Worm (Caenorhabditis elegans) whole organism, L2 larva: Measurements from ENCODE around the gene acr-21.

ENCODE experiments used
- C34F6.9 ChIP-seq: fragments of 150-350 bp; optimal IDR thresholded peaks from 2 replicates; lab custom pipeline; 2014; ENCODE audit warnings: missing biosample characterization, missing genetic modification characterization
- F13H6.1 ChIP-seq: sonication (generic microtip); optimal IDR thresholded peaks from 2 replicates; lab custom pipeline; 2016; ENCODE audit warnings: missing genetic modification characterization, missing compliant biosample characterization
- aly-2 ChIP-seq: fragments of 150-350 bp; optimal IDR thresholded peaks from 2 replicates; lab custom pipeline; 2014; ENCODE audit warnings: missing biosample characterization, missing genetic modification characterization
- ama-1 ChIP-seq: fragments of 150-350 bp; optimal IDR thresholded peaks from 2 replicates; lab custom pipeline; 2018; ENCODE audit warnings: inconsistent platforms
- ceh-82 ChIP-seq: fragments of 150-350 bp; optimal IDR thresholded peaks from 2 replicates; lab custom pipeline; 2014; ENCODE audit warnings: missing biosample characterization, missing genetic modification characterization
- lsy-2 ChIP-seq, 2 experiments: fragments of 150-350 bp in 1 of 2; sonication (generic microtip) in 1 of 2; optimal IDR thresholded peaks; 2 replicates each; lab custom pipeline; 2014 to 2017; ENCODE audit warnings: missing biosample characterization in 2 of 2, missing genetic modification characterization in 2 of 2
- mab-5 ChIP-seq: fragments of 150-350 bp; optimal IDR thresholded peaks from 2 replicates; lab custom pipeline; 2014; ENCODE audit warnings: missing biosample characterization, missing genetic modification characterization
- nhr-11 ChIP-seq: fragments of 150-350 bp; optimal IDR thresholded peaks from 2 replicates; lab custom pipeline; 2014; ENCODE audit warnings: missing biosample characterization, missing genetic modification characterization
- nhr-12 ChIP-seq: fragments of 150-350 bp; optimal IDR thresholded peaks from 2 replicates; lab custom pipeline; 2014; ENCODE audit warnings: missing biosample characterization, missing genetic modification characterization
- nhr-23 ChIP-seq: fragments of 150-350 bp; optimal IDR thresholded peaks from 2 replicates; lab custom pipeline; 2014; ENCODE audit warnings: missing biosample characterization, missing genetic modification reagents, missing genetic modification characterization
- unc-62 ChIP-seq: fragments of 150-350 bp; optimal IDR thresholded peaks from 2 replicates; lab custom pipeline; 2014; ENCODE audit warnings: missing biosample characterization, missing genetic modification reagents, missing genetic modification characterization
- zag-1 ChIP-seq: fragments of 150-350 bp; optimal IDR thresholded peaks from 2 replicates; lab custom pipeline; 2014; ENCODE audit warnings: missing biosample characterization, missing genetic modification characterization
- ztf-11 ChIP-seq: sonication (generic microtip); optimal IDR thresholded peaks from 2 replicates; lab custom pipeline; 2017; ENCODE audit warnings: missing biosample characterization, missing genetic modification characterization

DNA sequence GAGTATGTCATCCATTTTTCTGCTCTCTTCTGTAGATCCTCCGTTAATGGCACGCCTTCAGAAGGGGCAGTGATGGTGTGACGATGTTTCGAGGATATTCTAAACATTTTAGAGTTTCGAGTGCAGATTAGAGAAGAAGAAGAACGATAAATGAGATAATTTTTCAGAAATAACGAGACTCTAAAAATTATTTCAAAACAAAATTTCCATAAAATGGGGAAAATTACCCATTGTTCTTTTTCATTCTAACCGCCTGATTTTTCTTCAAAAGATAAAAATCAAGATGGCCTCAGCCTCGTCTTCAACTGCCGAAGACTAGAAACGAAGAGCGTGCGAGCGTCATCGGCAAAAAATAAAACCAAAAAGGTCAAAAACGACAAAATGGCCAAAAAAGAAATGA lies 19.4 kb downstream of the acr-21 start, which contains the start of gene let-765:
- TF ChIP-seq ama-1 (no peak), mab-5 (tag; lab: Kevin White, UChicago) (no peak), nhr-23 (tag; lab: Kevin White, UChicago) (no peak), C34F6.9 (no peak), nhr-12 (tag; lab: Kevin White, UChicago) (no peak), lsy-2 (tag; optimal IDR thresholded peaks at IDR 0.05; lab: Kevin White, UChicago) (no peak), ceh-82 (tag; lab: Kevin White, UChicago) (no peak), F13H6.1 (tag; lab: Kevin White, UChicago) (no peak), ztf-11 (tag; lab: Kevin White, UChicago) (no peak), nhr-11 (tag; lab: Kevin White, UChicago) (no peak), unc-62 (GFP tag; lab: Kevin White, UChicago) (no peak), zag-1 (tag; lab: Kevin White, UChicago) (no peak), aly-2 (no peak)
